Fruit fly (Drosophila melanogaster) whole organism, prepupa: ENCODE results near the gene CG4619.

Experiments
- CG8319 ChIP-seq: fragments of 200-800 bp; sonication (Bioruptor generic); optimal IDR thresholded peaks from 3 replicates; lab custom pipeline; 2016; ENCODE audit warnings: missing biosample characterization, missing genetic modification characterization
- esn ChIP-seq: fragments of 200-800 bp; sonication (Bioruptor generic); optimal IDR thresholded peaks from 2 replicates; lab custom pipeline; 2016; ENCODE audit warnings: missing biosample characterization, mild to moderate bottlenecking, missing genetic modification characterization, moderate library complexity
- salr ChIP-seq, 2 experiments: fragments of 200-800 bp; sonication (Bioruptor generic); optimal IDR thresholded peaks; 3 replicates each; lab custom pipeline; 2016 to 2018; ENCODE audit warnings: missing biosample characterization in 2 of 2, missing genetic modification characterization in 2 of 2, mild to moderate bottlenecking in 1 of 2

DNA sequence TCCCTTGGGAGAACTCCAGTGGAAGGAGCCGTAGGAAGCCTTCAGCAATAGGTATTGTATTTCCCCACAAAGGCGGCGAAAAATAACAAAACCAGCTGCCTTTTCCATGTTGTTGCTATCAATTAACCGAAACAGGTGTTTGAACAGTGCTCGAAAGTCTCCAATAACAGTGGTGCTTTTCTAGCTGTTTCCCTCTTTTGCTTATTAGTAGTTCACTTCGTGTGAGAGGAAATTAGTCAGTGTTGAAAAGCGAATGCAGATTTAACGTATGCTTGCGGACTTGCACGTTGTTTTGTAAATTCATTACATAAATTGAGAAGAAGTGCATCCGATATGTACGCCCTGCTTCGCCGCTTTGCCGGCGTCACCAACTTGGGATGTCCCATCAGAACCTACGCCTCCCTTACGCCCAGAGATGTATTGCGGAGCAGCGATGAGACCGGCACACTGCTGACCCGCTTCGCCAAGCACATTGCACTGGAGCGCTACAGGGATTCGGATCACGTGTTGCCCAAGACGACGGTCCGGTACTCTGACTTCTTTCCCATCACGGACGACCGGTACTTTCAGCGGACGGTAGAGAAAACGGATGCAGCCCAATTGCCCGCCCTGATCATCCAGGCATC lies at the start of gene CG4619, which contains the start of gene Datp:
- no peak for TF ChIP-seq salr (GFP tag; optimal IDR thresholded peaks at IDR 0.05; lab: Kevin White, UChicago)
- no peak for TF ChIP-seq CG8319 (GFP tag; lab: Kevin White, UChicago)
- peak; percentile 58 for TF ChIP-seq esn
